Fruit fly (Drosophila melanogaster): ENCODE measurements around the gene Pex12.

The Pex12 gene

DNA sequence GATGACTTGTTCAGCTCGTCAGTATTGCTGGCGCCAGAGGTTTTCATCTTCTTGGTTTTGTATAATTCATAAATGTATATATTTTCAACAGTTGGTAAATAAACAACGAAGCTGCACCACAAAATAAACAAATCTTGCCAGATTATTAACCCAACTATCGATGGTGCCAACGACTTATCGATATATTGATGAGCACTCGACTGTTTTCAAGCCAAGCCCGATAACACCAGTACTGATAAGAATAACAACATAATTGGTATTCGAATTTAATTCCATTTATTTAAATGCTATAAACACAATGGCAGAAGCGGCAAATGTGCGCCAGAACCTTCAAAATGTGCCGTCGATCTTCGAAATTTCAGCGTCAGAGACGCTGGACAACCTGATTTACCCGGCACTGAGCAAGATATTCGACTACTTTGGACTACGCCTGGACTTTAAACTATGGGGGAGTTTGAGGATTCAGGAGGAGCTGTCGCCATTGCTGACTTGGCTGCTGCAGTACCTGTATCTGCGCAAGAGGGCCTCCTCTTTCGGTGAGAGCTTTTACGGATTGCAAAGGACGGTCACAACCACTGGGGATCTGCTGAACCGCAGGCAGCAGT lies at the start of gene Pex12, which contains the start of gene Saf6:
TSS of gene Pex12 (plus strand) at position 209 of the 605 bp plus-strand sequence.
TSS of gene Saf6 (minus strand) at position 166 of the 605 bp plus-strand sequence.
- no peak for TF ChIP-seq noc (tag; optimal IDR thresholded peaks at IDR 0.05)

DNA sequence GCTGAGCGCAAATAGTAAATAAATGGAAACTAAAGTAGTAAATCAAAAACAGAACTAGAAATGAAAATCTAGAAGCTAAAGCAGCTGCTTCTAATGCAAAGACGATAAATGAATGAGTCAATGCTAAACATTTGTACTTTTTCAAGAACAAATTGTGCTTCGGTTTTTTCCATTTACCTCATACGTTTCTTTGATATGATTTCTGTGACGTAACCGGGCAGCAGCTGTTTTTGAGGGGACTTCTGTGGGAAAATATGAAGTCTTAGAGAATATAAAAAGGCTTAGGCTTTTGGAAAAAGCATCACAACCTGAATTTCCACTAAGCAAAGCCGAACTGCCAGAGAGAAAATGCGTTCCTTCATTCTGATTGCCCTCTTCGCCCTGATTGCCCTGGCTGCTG lies 42.5 kb upstream of the Pex12 start, which contains the start of gene CG12506:
TSS of gene CG12506 (plus strand) at position 301 of the 400 bp plus-strand sequence.
- no peak for TF ChIP-seq noc (tag; optimal IDR thresholded peaks at IDR 0.05)

dm6 chr2L:776236-776635 lies 39.6 kb upstream of the Pex12 start, which contains the start of gene CG13946:
CG13946 (plus strand) TSS chr2L:776536.
- TF ChIP-seq noc (tag; optimal IDR thresholded peaks at IDR 0.05), result no peak

dm6 chr2L:779123-779584 lies 36.6 kb upstream of the Pex12 start, which contains the start of gene CG13947:
CG13947 (plus strand) TSS chr2L:779173.
- TF ChIP-seq noc (tag; optimal IDR thresholded peaks at IDR 0.05), result no peak

DNA sequence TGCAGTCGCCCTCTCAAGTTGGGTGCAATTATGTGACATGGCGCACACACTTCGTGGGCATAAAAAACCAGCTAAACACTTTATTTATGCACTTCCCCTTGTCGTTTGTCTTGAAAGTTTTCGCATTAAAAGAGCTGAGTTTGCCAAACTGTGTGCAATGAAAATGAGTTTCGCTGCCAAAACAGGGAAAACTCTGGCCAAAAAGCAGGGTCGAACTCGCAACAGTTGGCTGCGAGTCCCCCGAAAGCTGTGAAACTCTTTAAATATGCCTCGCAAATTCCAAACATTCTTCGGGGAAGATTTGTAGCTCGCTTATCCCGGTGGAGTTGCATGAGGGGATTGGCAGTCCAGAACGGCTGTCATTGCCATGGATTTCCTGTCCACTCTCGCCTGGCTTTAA lies 35.6 kb upstream of the Pex12 start, which contains the start of gene Gr21a:
TSS of gene Gr21a (plus strand) at position 301 of the 400 bp plus-strand sequence.
- no peak for TF ChIP-seq noc (tag; optimal IDR thresholded peaks at IDR 0.05)

dm6 chr2L:780851-781250 lies 34.9 kb upstream of the Pex12 start:
- no peak for TF ChIP-seq noc (tag; optimal IDR thresholded peaks at IDR 0.05)

dm6 chr2L:784036-784435 lies 31.8 kb upstream of the Pex12 start, which contains the start of gene CG3544:
CG3544 (plus strand) TSS chr2L:784336.
- TF ChIP-seq noc (tag; optimal IDR thresholded peaks at IDR 0.05), result no peak

- no peak for TF ChIP-seq noc (tag; optimal IDR thresholded peaks at IDR 0.05)
Observed at dm6 chr2L:789966-790365, 25.8 kb upstream of the Pex12 start.

DNA sequence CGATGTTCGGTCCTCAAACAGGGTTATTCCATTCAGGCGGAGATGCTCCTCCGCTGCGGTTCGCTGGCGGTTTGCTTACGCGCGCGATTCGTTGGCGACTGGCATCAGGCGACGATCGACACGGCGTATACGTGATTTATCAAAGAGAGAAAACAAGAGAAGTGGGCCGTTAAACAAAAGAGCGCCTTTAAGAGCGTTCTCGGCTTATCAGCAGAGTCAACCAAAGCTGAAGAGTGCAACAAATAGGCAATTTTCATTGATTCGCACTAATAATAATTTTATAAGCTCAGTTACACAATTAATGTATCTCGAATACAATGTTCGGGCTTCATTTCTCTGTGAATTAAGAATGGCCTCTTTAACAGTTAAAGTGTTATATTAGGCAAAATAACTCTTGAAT lies 25.1 kb upstream of the Pex12 start, which contains the start of gene Pkg21D:
TSS of gene Pkg21D (minus strand) at position 101 of the 400 bp plus-strand sequence.
- no peak for TF ChIP-seq noc (tag; optimal IDR thresholded peaks at IDR 0.05)

dm6 chr2L:810277-810676 lies 5.5 kb upstream of the Pex12 start, which contains the start of gene Nnf1b:
Nnf1b (plus strand) TSS chr2L:810577.
- TF ChIP-seq noc (tag; optimal IDR thresholded peaks at IDR 0.05), result no peak

dm6 chr2L:811405-811804 lies 4.4 kb upstream of the Pex12 start, which contains the start of gene Dbp21E2:
Dbp21E2 (plus strand) TSS chr2L:811584.
- no peak for TF ChIP-seq noc (tag; optimal IDR thresholded peaks at IDR 0.05)

DNA sequence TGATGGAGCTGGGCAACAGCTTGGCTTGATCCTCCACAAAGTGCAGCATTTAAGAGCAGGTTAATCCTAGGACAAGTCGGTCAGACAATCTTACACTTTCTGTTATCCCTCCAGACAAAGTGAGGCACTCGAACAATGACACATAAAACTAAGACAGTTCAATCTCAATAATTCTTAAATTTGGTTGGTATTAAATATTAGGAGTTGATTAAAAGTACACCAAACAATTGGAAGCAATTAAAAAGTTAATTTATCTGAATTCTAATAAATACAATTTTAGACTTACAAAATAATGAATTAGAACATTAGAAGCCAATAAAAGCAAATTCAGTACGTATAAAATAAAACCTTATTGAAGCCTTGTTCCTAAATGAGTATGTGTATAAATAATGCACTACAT lies 2.1 kb downstream of the Pex12 start, which contains the start of gene CG15880:
TSS of gene CG15880 (minus strand) at position 101 of the 400 bp plus-strand sequence.
- TF ChIP-seq noc (tag; optimal IDR thresholded peaks at IDR 0.05), result no peak

dm6 chr2L:819315-820032 lies 3.7 kb downstream of the Pex12 start, which contains the start of the genes PGAP2 and Clp:
PGAP2 (minus strand) TSS chr2L:819508.
Clp (plus strand) TSS chr2L:819964.
- peak; percentile 66 for TF ChIP-seq noc (tag; optimal IDR thresholded peaks at IDR 0.05)

- peak; percentile 17 for TF ChIP-seq noc (tag; optimal IDR thresholded peaks at IDR 0.05)
Observed at dm6 chr2L:821242-821985, 5.6 kb downstream of the Pex12 start, which contains the start of gene CG3662. CG3662 (plus strand) TSS chr2L:821289.

DNA sequence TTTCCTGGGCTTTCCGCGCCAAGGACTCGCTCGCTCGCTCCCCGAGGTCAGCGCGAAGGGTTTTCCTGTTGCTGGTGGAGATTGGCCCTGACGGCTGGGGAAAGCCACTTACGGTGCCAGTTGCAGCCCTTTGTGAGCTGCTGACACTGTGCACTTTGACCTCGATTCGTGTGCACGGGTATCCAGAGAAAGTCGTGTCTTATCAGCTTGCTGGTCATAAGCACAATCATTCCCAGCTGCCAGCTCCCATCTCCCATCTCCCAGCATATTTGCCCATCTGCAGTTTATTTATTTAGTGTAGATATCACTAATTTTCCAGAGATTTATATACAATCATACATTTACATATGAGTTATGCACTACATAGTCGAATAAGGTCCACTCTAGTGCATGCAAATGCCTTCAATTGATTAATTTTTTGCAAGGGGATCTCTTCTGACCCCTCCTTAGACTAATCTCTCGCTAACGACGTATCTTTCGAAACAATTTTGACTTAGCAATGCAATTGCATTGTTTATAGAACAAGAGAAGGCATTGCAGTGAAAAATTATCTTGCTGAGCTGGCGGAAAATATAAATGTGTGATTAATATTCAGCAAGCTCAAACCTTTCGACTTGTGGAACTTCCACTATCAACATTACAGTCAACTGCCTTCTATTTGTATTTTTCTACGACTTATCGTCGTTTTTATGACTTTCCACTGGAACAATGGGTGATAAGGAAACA lies 6.4 kb downstream of the Pex12 start:
- no peak for TF ChIP-seq noc (tag; optimal IDR thresholded peaks at IDR 0.05)

Measured in whole organism, larva.